Fruit fly (Drosophila melanogaster): ENCODE results near the gene Or33c.

Or33c gene

dm6 chr2L:11955839-11956238 is 18.1 kb downstream of the Or33c start (continued):
- TF ChIP-seq H2.0 (GFP tag; IDR thresholded peaks at IDR 0.05) (no peak), Elba2 (GFP tag; optimal IDR thresholded peaks at IDR 0.05) (peak; percentile 96), fd102C (GFP tag; optimal IDR thresholded peaks at IDR 0.05) (no peak), CG2202 (tag; optimal IDR thresholded peaks at IDR 0.05) (no peak), Dfd (GFP tag; optimal IDR thresholded peaks at IDR 0.05) (no peak), eyg (GFP tag; optimal IDR thresholded peaks at IDR 0.05) (no peak), croc (GFP tag; conservative IDR thresholded peaks at IDR 0.05) (no peak)

dm6 chr2L:11958729-11959128 is 21.0 kb downstream of the Or33c start:
- TF ChIP-seq bab2 (GFP tag; optimal IDR thresholded peaks at IDR 0.05), result no peak
- no peak for TF ChIP-seq Dek (tag; optimal IDR thresholded peaks at IDR 0.05)
- TF ChIP-seq Med (GFP tag), result peak; percentile 20
- TF ChIP-seq Atf6 (GFP tag; IDR thresholded peaks at IDR 0.05), result no peak
- TF ChIP-seq salm (tag; optimal IDR thresholded peaks at IDR 0.05), result no peak
- TF ChIP-seq CG43689 (GFP tag; IDR thresholded peaks at IDR 0.05), result no peak
- TF ChIP-seq yki (optimal IDR thresholded peaks at IDR 0.05), result no peak
- TF ChIP-seq Ets65A (GFP tag), result peak; percentile 67
- TF ChIP-seq CG7271 (tag; optimal IDR thresholded peaks at IDR 0.05), result no peak
- TF ChIP-seq CG18476 (GFP tag; optimal IDR thresholded peaks at IDR 0.05), result peak; percentile 21
- no peak for TF ChIP-seq CG4617 (GFP tag; optimal IDR thresholded peaks at IDR 0.05; ENCODE audit: borderline replicate concordance)
- TF ChIP-seq cwo (GFP tag; optimal IDR thresholded peaks at IDR 0.05), result no peak
- TF ChIP-seq lab (GFP tag; optimal IDR thresholded peaks at IDR 0.05), result no peak
- TF ChIP-seq CG9932 (GFP tag; IDR thresholded peaks at IDR 0.05), result no peak
- TF ChIP-seq Drgx (GFP tag; IDR thresholded peaks at IDR 0.05), result no peak
- no peak for TF ChIP-seq da (GFP tag; optimal IDR thresholded peaks at IDR 0.05)

dm6 chr2L:11960909-11961308 is 23.1 kb downstream of the Or33c start:
- no peak for TF ChIP-seq CG12071 (GFP tag; optimal IDR thresholded peaks at IDR 0.05)
- TF ChIP-seq CG6813 (GFP tag; optimal IDR thresholded peaks at IDR 0.05), result peak; percentile 50
- peak; percentile 56; the same call in 1 of the 2 replicates for TF ChIP-seq vvl (GFP tag; IDR thresholded peaks at IDR 0.05)
- TF ChIP-seq crc (GFP tag; optimal IDR thresholded peaks at IDR 0.05), result no peak
- peak; percentile 16 for TF ChIP-seq nau (GFP tag; optimal IDR thresholded peaks at IDR 0.05)
- peak; percentile 57 for TF ChIP-seq oc (tag; optimal IDR thresholded peaks at IDR 0.05)
- peak; percentile 85 for TF ChIP-seq sens (GFP tag)
- TF ChIP-seq CG2199 (GFP tag; IDR thresholded peaks at IDR 0.05), result peak; percentile 51; the same call in 1 of the 3 replicates
- TF ChIP-seq p53 (GFP tag; optimal IDR thresholded peaks at IDR 0.05), result no peak
- peak in 1 of 2 experiments; percentile 25 for TF ChIP-seq Eip74EF (GFP tag; optimal IDR thresholded peaks at IDR 0.05)
- TF ChIP-seq Asciz (GFP tag; optimal IDR thresholded peaks at IDR 0.05), result peak; percentile 17
- 0 out of 3 replicates have a peak, but pooled peaks have one; percentile 28 for TF ChIP-seq ci (GFP tag; IDR thresholded peaks at IDR 0.05)
- 0 out of 2 replicates have a peak, but pooled peaks have one; percentile 16 for TF ChIP-seq CG31441 (GFP tag; IDR thresholded peaks at IDR 0.05)
- TF ChIP-seq ATbp (GFP tag; optimal IDR thresholded peaks at IDR 0.05), result peak; percentile 4
- no peak for TF ChIP-seq CG13624 (GFP tag; optimal IDR thresholded peaks at IDR 0.05)
- peak; percentile 29 for TF ChIP-seq kni (GFP tag; optimal IDR thresholded peaks at IDR 0.05)
- peak; percentile 59 for TF ChIP-seq sqz (GFP tag; optimal IDR thresholded peaks at IDR 0.05)

Measured in whole organism, embryonic.